Fruit fly (Drosophila melanogaster): Measurements from ENCODE around the gene CG13116.
A peak's percentile ranks its signal among the peaks of the same experiment; 100 is the strongest.

The CG13116 gene

dm6 chr2L:9737803-9738202 lies 8.1 kb downstream of the CG13116 start (continued):
- TF ChIP-seq grau (tag; optimal IDR thresholded peaks at IDR 0.05) (peak; percentile 27), ranshi (GFP tag; IDR thresholded peaks at IDR 0.05) (no peak), CG30403 (GFP tag; optimal IDR thresholded peaks at IDR 0.05) (peak; percentile 35), CG33557 (GFP tag; optimal IDR thresholded peaks at IDR 0.05) (no peak), Med (GFP tag) (peak; percentile 13), Asciz (GFP tag; optimal IDR thresholded peaks at IDR 0.05) (no peak), phol (tag; optimal IDR thresholded peaks at IDR 0.05) (peak; percentile 34), sens (GFP tag) (peak; percentile 75), CG2678 (tag; optimal IDR thresholded peaks at IDR 0.05) (peak; percentile 37), Blimp-1 (GFP tag; optimal IDR thresholded peaks at IDR 0.05) (peak; percentile 8), Usf (GFP tag; optimal IDR thresholded peaks at IDR 0.05) (no peak), CG10979 (tag; optimal IDR thresholded peaks at IDR 0.05) (peak; percentile 13), CG31441 (GFP tag; IDR thresholded peaks at IDR 0.05) (peak; percentile 45; the same call in 1 of the 2 replicates), Hr51 (GFP tag; optimal IDR thresholded peaks at IDR 0.05) (peak in 1 of 2 experiments; percentile 49), lov (optimal IDR thresholded peaks at IDR 0.05) (no peak), lov (GFP tag; IDR thresholded peaks at IDR 0.05) (no peak), prd (optimal IDR thresholded peaks at IDR 0.05) (no peak), prd (GFP tag; IDR thresholded peaks at IDR 0.05) (peak; percentile 13; the same call in 1 of the 3 replicates), dmrt99B (tag; optimal IDR thresholded peaks at IDR 0.05) (peak; percentile 45), CG14860 (GFP tag; IDR thresholded peaks at IDR 0.05; ENCODE audit: partially characterized antibody) (no peak), jumu (GFP tag; optimal IDR thresholded peaks at IDR 0.05) (no peak), CG2712 (tag; optimal IDR thresholded peaks at IDR 0.05) (peak; percentile 18)

dm6 chr2L:9739685-9740084 lies 9.9 kb downstream of the CG13116 start:
- TF ChIP-seq so (GFP tag; IDR thresholded peaks at IDR 0.05) (no peak), onecut (GFP tag; IDR thresholded peaks at IDR 0.05) (peak; percentile 67)

- peak; percentile 49 for TF ChIP-seq ewg (GFP tag; optimal IDR thresholded peaks at IDR 0.05)
- no peak for TF ChIP-seq CG16863 (GFP tag; optimal IDR thresholded peaks at IDR 0.05)
- 0 out of 3 replicates have a peak, but pooled peaks have one; percentile 7 for TF ChIP-seq knrl (GFP tag; IDR thresholded peaks at IDR 0.05; ENCODE audit: partially characterized antibody)
- TF ChIP-seq Gsc (GFP tag; IDR thresholded peaks at IDR 0.05) = no peak
- no peak for TF ChIP-seq CG18011 (GFP tag; optimal IDR thresholded peaks at IDR 0.05)
- no peak for TF ChIP-seq CG15601 (tag; optimal IDR thresholded peaks at IDR 0.05)
- TF ChIP-seq Dek (tag; optimal IDR thresholded peaks at IDR 0.05) = no peak
- peak; percentile 39 for TF ChIP-seq CG13894 (tag; optimal IDR thresholded peaks at IDR 0.05)
- no peak for TF ChIP-seq ap (GFP tag; IDR thresholded peaks at IDR 0.05)
- no peak for TF ChIP-seq Asciz (GFP tag; optimal IDR thresholded peaks at IDR 0.05)
- no peak for TF ChIP-seq CG18262 (tag; optimal IDR thresholded peaks at IDR 0.05)
- no peak for TF ChIP-seq CG8290 (GFP tag; optimal IDR thresholded peaks at IDR 0.05)
- TF ChIP-seq CG8290 (tag; optimal IDR thresholded peaks at IDR 0.05) = peak in 1 of 2 experiments; percentile 27
- TF ChIP-seq CG31224 (GFP tag; IDR thresholded peaks at IDR 0.05) = 0 out of 2 replicates have a peak, but pooled peaks have one; percentile 9
- TF ChIP-seq CG2199 (GFP tag; IDR thresholded peaks at IDR 0.05) = no peak
- TF ChIP-seq CG16779 (GFP tag; IDR thresholded peaks at IDR 0.05) = 0 out of 2 replicates have a peak, but pooled peaks have one; percentile 24
- TF ChIP-seq D (optimal IDR thresholded peaks at IDR 0.05) = no peak
- TF ChIP-seq D (GFP tag; optimal IDR thresholded peaks at IDR 0.05) = no peak
- TF ChIP-seq abd-A (tag; optimal IDR thresholded peaks at IDR 0.05) = peak; percentile 64
- peak; percentile 1 for TF ChIP-seq CG10543 (GFP tag; optimal IDR thresholded peaks at IDR 0.05)
- no peak for TF ChIP-seq bcd (GFP tag; optimal IDR thresholded peaks at IDR 0.05)
- peak; percentile 75 for TF ChIP-seq Ets65A (GFP tag)
- no peak for TF ChIP-seq CG2129 (GFP tag; IDR thresholded peaks at IDR 0.05; ENCODE audit: partially characterized antibody)
- no peak for TF ChIP-seq sd (tag; optimal IDR thresholded peaks at IDR 0.05)
- TF ChIP-seq Rx (GFP tag; IDR thresholded peaks at IDR 0.05) = no peak
- TF ChIP-seq kni (GFP tag; optimal IDR thresholded peaks at IDR 0.05) = no peak
- TF ChIP-seq pita (GFP tag; optimal IDR thresholded peaks at IDR 0.05) = no peak
These were observed 14.1 kb downstream of the CG13116 start for dm6 chr2L:9743823-9744222.
